Fruit fly (Drosophila melanogaster) S2 (cell line): Measurements from ENCODE around the gene CG12951.

Experiments
- CG8478 ChIP-seq: fragments of >200 bp; optimal IDR thresholded peaks from 2 replicates; lab custom pipeline; 2018
- CTCF ChIP-seq, 2 experiments: fragments of >200 bp; optimal IDR thresholded peaks; 2 replicates each; lab custom pipeline; 2018

DNA sequence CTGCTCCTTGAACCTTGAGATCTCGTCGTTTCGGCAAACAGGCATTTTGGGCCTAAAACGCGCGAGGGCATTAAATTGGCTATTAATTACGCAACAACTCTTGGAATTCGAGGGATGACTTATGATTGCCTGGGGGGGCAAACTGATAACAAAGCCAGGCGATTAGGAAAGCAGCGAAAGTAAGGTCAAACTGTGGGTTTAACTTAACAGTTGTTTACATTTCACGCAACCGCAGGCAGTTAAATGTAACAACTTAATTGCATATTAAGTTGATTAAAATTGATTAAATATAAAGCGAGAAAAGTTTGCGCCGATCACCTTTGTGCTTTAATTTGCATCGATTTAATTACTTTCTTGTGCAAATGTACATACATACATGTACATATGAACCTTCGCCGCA is 42.4 kb downstream of the CG12951 start:
- TF ChIP-seq CG8478 (lab: Kevin White, UChicago): no peak
- no peak for TF ChIP-seq CTCF (optimal IDR thresholded peaks at IDR 0.05; lab: Kevin White, UChicago)
